Worm (Caenorhabditis elegans) whole organism, L4/young adult: Measurements from ENCODE around the gene K09E4.1.

Source experiments
- W03F9.2 ChIP-seq: fragments of 150-350 bp; optimal IDR thresholded peaks from 2 replicates; lab custom pipeline; 2014; ENCODE audit warnings: missing biosample characterization, missing genetic modification characterization
- dao-5 ChIP-seq: sonication (generic microtip); optimal IDR thresholded peaks from 2 replicates; lab custom pipeline; 2016; ENCODE audit warnings: missing genotype, missing genetic modification characterization, moderate library complexity, missing compliant biosample characterization
- him-1 ChIP-seq: sonication (generic microtip); optimal IDR thresholded peaks from 2 replicates; lab custom pipeline; 2016; ENCODE audit warnings: missing genotype, missing genetic modification reagents, missing genetic modification characterization, missing compliant biosample characterization

DNA sequence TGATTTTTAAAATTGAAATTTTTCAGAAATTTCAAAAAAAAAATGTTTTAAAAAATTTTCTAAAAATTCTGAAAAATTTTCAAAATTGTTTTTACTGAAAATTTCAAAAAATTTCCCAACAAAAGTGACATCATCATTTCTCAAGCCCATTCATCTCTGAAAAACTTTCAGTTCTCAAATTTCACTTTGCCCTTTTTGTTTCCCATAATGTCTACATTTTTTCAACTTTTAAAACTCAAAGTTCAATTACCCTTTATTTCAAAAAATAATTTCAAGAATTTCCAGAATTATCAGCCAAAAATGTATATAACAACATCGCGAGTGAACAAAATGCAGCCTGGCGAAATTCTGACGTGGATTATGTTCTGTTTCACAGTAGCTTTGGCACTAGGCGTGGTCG is 36.7 kb upstream of the K09E4.1 start, which contains the start of gene bkip-1:
- TF ChIP-seq him-1 (tag; lab: Kevin White, UChicago) (no peak), W03F9.2 (tag; lab: Kevin White, UChicago) (no peak), dao-5 (tag; lab: Kevin White, UChicago) (no peak)
